Fruit fly (Drosophila melanogaster) whole organism, embryonic: ENCODE results near the gene Slob.

Experiments used
- Abd-B ChIP-seq: fragments of 200-800 bp; sonication (Bioruptor generic); optimal IDR thresholded peaks from 2 replicates; lab custom pipeline; 2018; ENCODE audit warnings: missing biosample characterization, mild to moderate bottlenecking, missing genetic modification characterization, moderate library complexity
- CG10654 ChIP-seq: fragments of 200-800 bp; sonication (Bioruptor generic); optimal IDR thresholded peaks from 2 replicates; lab custom pipeline; 2016; ENCODE audit warnings: missing biosample characterization, missing genetic modification characterization
- CG12299 ChIP-seq: fragments of 200-800 bp; sonication (Bioruptor generic); optimal IDR thresholded peaks from 2 replicates; lab custom pipeline; 2018; ENCODE audit warnings: missing biosample characterization, mild to moderate bottlenecking, missing genetic modification characterization
- CG13624 ChIP-seq: fragments of 200-800 bp; sonication (Bioruptor generic); optimal IDR thresholded peaks from 2 replicates; lab custom pipeline; 2016; ENCODE audit warnings: missing biosample characterization, missing genetic modification characterization
- CG14965 ChIP-seq: fragments of 200-800 bp; sonication (Bioruptor generic); optimal IDR thresholded peaks from 2 replicates; lab custom pipeline; 2016; ENCODE audit warnings: missing biosample characterization, missing genetic modification characterization, borderline replicate concordance
- CG16863 ChIP-seq: fragments of 200-800 bp; sonication (Bioruptor generic); optimal IDR thresholded peaks from 3 replicates; lab custom pipeline; 2016; ENCODE audit warnings: missing biosample characterization, missing genetic modification characterization
- CG17612 ChIP-seq: fragments of 200-800 bp; sonication (Bioruptor generic); IDR thresholded peaks from 2 replicates; pipeline ENCODE4 v1.3.6; 2022; ENCODE audit warnings: missing biosample characterization, missing genetic modification characterization
- CG18011 ChIP-seq: fragments of 200-800 bp; sonication (Bioruptor generic); optimal IDR thresholded peaks from 2 replicates; lab custom pipeline; 2017; ENCODE audit warnings: missing biosample characterization, missing genetic modification characterization, mild to moderate bottlenecking, moderate library complexity, missing genotype
- CG3065 ChIP-seq: fragments of 200-800 bp; sonication (Bioruptor generic); optimal IDR thresholded peaks from 2 replicates; lab custom pipeline; 2016; ENCODE audit warnings: missing biosample characterization, missing genetic modification characterization
- CG32532 ChIP-seq: fragments of 200-800 bp; sonication (Bioruptor generic); IDR thresholded peaks from 2 replicates; pipeline ENCODE4 v1.3.6; 2022; ENCODE audit warnings: missing biosample characterization, missing genetic modification characterization
- CG3281 ChIP-seq: fragments of 200-800 bp; sonication (Bioruptor generic); optimal IDR thresholded peaks from 3 replicates; lab custom pipeline; 2017; ENCODE audit warnings: missing biosample characterization, mild to moderate bottlenecking, missing genetic modification characterization
- CG3407 ChIP-seq: fragments of 200-800 bp; sonication (Bioruptor generic); optimal IDR thresholded peaks from 2 replicates; lab custom pipeline; 2018; ENCODE audit warnings: missing biosample characterization, mild to moderate bottlenecking, missing genetic modification characterization
- CG34376 ChIP-seq: fragments of 200-800 bp; sonication (Bioruptor generic); optimal IDR thresholded peaks from 2 replicates; lab custom pipeline; 2018; ENCODE audit warnings: missing biosample characterization, mild to moderate bottlenecking, missing genetic modification characterization
- CG3995 ChIP-seq: fragments of 200-800 bp; sonication (Bioruptor generic); optimal IDR thresholded peaks from 3 replicates; lab custom pipeline; 2016; ENCODE audit warnings: missing biosample characterization, missing genetic modification characterization
- CG4282 ChIP-seq: fragments of 200-800 bp; sonication (Bioruptor generic); optimal IDR thresholded peaks from 2 replicates; lab custom pipeline; 2016; ENCODE audit warnings: missing biosample characterization, missing genetic modification characterization
- CG5245 ChIP-seq: fragments of 200-800 bp; sonication (Bioruptor generic); optimal IDR thresholded peaks from 3 replicates; lab custom pipeline; 2016; ENCODE audit warnings: missing biosample characterization, missing genetic modification characterization
- CG7556 ChIP-seq: fragments of 200-800 bp; sonication (Bioruptor generic); optimal IDR thresholded peaks from 2 replicates; lab custom pipeline; 2017; ENCODE audit warnings: missing biosample characterization, mild to moderate bottlenecking, missing genetic modification characterization
- CG8478 ChIP-seq: fragments of >200 bp; optimal IDR thresholded peaks from 2 replicates; lab custom pipeline; 2018
- CG8924 ChIP-seq: fragments of 200-800 bp; optimal IDR thresholded peaks from 3 replicates; lab custom pipeline; 2019; ENCODE audit warnings: missing biosample characterization, mild to moderate bottlenecking, missing genetic modification characterization, moderate library complexity
- CG9876 ChIP-seq: fragments of 200-800 bp; sonication (Bioruptor generic); optimal IDR thresholded peaks from 2 replicates; lab custom pipeline; 2016; ENCODE audit warnings: missing biosample characterization, missing genetic modification characterization
- Dbx ChIP-seq: fragments of 200-800 bp; sonication (Bioruptor generic); IDR thresholded peaks from 3 replicates; pipeline ENCODE4 v1.3.6; 2022; ENCODE audit warnings: missing biosample characterization, missing genetic modification characterization
- Deaf1 ChIP-seq: fragments of 200-800 bp; optimal IDR thresholded peaks from 3 replicates; lab custom pipeline; 2019; ENCODE audit warnings: missing biosample characterization, mild to moderate bottlenecking, missing genetic modification characterization, moderate library complexity
- Dek ChIP-seq: fragments of 200-800 bp; sonication (Bioruptor generic); optimal IDR thresholded peaks from 3 replicates; lab custom pipeline; 2019; ENCODE audit warnings: missing biosample characterization, mild to moderate bottlenecking, missing genetic modification characterization, moderate library complexity
- Dip2 ChIP-seq: fragments of 200-800 bp; sonication (Bioruptor generic); IDR thresholded peaks from 2 replicates; pipeline ENCODE4 v1.3.6; 2022; ENCODE audit warnings: missing biosample characterization, missing genetic modification characterization
- Elba2 ChIP-seq: fragments of 200-800 bp; sonication (Bioruptor generic); optimal IDR thresholded peaks from 3 replicates; lab custom pipeline; 2016; ENCODE audit warnings: missing biosample characterization, missing genetic modification characterization
- Gsc ChIP-seq: fragments of 200-800 bp; sonication (Bioruptor generic); IDR thresholded peaks from 2 replicates; pipeline ENCODE4 v1.3.6; 2022; ENCODE audit warnings: missing biosample characterization, missing genetic modification characterization
- Hmr ChIP-seq: fragments of 200-800 bp; sonication (Bioruptor generic); optimal IDR thresholded peaks from 3 replicates; lab custom pipeline; 2017; ENCODE audit warnings: mild to moderate bottlenecking, missing biosample characterization, missing genetic modification reagents, missing genetic modification characterization
- NFAT ChIP-seq: fragments of 200-800 bp; sonication (Bioruptor generic); IDR thresholded peaks from 2 replicates; pipeline ENCODE4 v1.3.6; 2022; ENCODE audit warnings: missing biosample characterization, missing genetic modification characterization
- Oaz ChIP-seq: fragments of 200-800 bp; sonication (Bioruptor generic); IDR thresholded peaks from 2 replicates; pipeline ENCODE4 v1.3.6; 2022; ENCODE audit warnings: missing biosample characterization, missing genetic modification characterization
- Opbp ChIP-seq: fragments of 200-800 bp; sonication (Bioruptor generic); IDR thresholded peaks from 3 replicates; pipeline ENCODE4 v1.3.6; 2022; ENCODE audit warnings: missing biosample characterization, missing genetic modification characterization; ENCODE audit not compliant: partially characterized antibody
- Side ChIP-seq: fragments of 200-800 bp; sonication (Bioruptor generic); optimal IDR thresholded peaks from 2 replicates; lab custom pipeline; 2016; ENCODE audit warnings: missing biosample characterization, missing genetic modification characterization
- bab2 ChIP-seq: fragments of 200-800 bp; sonication (Bioruptor generic); optimal IDR thresholded peaks from 2 replicates; lab custom pipeline; 2016; ENCODE audit warnings: missing biosample characterization, missing genetic modification characterization
- bsh ChIP-seq, 2 experiments: fragments of 200-800 bp; sonication (Bioruptor generic); optimal IDR thresholded peaks; 2 replicates each; lab custom pipeline; 2017 to 2018; ENCODE audit warnings: mild to moderate bottlenecking in 2 of 2, missing biosample characterization in 2 of 2, missing genetic modification characterization in 2 of 2, moderate library complexity in 1 of 2
- cas ChIP-seq: fragments of 200-800 bp; sonication (Bioruptor generic); IDR thresholded peaks from 2 replicates; pipeline ENCODE4 v1.3.6; 2022; ENCODE audit warnings: missing biosample characterization, missing genetic modification characterization
- chif ChIP-seq, 2 experiments: fragments of 200-800 bp; sonication (Bioruptor generic); optimal IDR thresholded peaks; 3 replicates each; lab custom pipeline; 2016; ENCODE audit warnings: missing biosample characterization in 2 of 2, missing genetic modification characterization in 2 of 2
- inv ChIP-seq: fragments of 200-800 bp; sonication (Bioruptor generic); IDR thresholded peaks from 2 replicates; pipeline ENCODE4 v1.3.6; 2022; ENCODE audit warnings: missing biosample characterization, missing genetic modification characterization; ENCODE audit not compliant: partially characterized antibody
- jumu ChIP-seq: fragments of 200-800 bp; sonication (Bioruptor generic); optimal IDR thresholded peaks from 3 replicates; lab custom pipeline; 2016; ENCODE audit warnings: missing biosample characterization, missing genetic modification characterization
- knrl ChIP-seq: fragments of 200-800 bp; sonication (Bioruptor generic); IDR thresholded peaks from 3 replicates; pipeline ENCODE4 v1.3.6; 2022; ENCODE audit warnings: missing biosample characterization, missing genetic modification characterization; ENCODE audit not compliant: partially characterized antibody
- lmd ChIP-seq: fragments of 200-800 bp; sonication (Bioruptor generic); IDR thresholded peaks from 2 replicates; pipeline ENCODE4 v1.3.6; 2022; ENCODE audit warnings: missing biosample characterization, missing genetic modification characterization
- lov ChIP-seq, 2 experiments: fragments of 200-800 bp in 1 of 2; fragments of >200 bp in 1 of 2; sonication (Bioruptor generic) in 1 of 2; IDR thresholded peaks in 1 of 2; optimal IDR thresholded peaks in 1 of 2; 2 replicates in 1 of 2; 3 replicates in 1 of 2; pipeline versions ENCODE4 v1.3.6 to Lab custom; 2017 to 2022; ENCODE audit warnings: missing biosample characterization in 1 of 2, missing genetic modification characterization in 1 of 2
- nau ChIP-seq: fragments of 200-800 bp; sonication (Bioruptor generic); optimal IDR thresholded peaks from 3 replicates; lab custom pipeline; 2017; ENCODE audit warnings: missing biosample characterization, mild to moderate bottlenecking, missing genetic modification characterization, missing genetic modification reagents
- org-1 ChIP-seq: fragments of 200-800 bp; sonication (Bioruptor generic); optimal IDR thresholded peaks from 2 replicates; lab custom pipeline; 2017; ENCODE audit warnings: missing biosample characterization, missing genetic modification characterization
- otp ChIP-seq: fragments of 200-800 bp; sonication (Bioruptor generic); IDR thresholded peaks from 3 replicates; pipeline ENCODE4, ENCODE4 v1.3.6; 2022; ENCODE audit warnings: missing biosample characterization, missing genetic modification characterization
- p53 ChIP-seq: fragments of 200-800 bp; sonication (Bioruptor generic); optimal IDR thresholded peaks from 2 replicates; lab custom pipeline; 2016; ENCODE audit warnings: missing biosample characterization, missing genetic modification characterization
- pb ChIP-seq: fragments of 200-800 bp; sonication (Bioruptor generic); optimal IDR thresholded peaks from 3 replicates; lab custom pipeline; 2016; ENCODE audit warnings: missing biosample characterization, missing genetic modification characterization
- pfk ChIP-seq: fragments of 200-800 bp; sonication (Bioruptor generic); optimal IDR thresholded peaks from 2 replicates; lab custom pipeline; 2018; ENCODE audit warnings: missing biosample characterization, mild to moderate bottlenecking, missing genetic modification characterization, moderate library complexity
- psq ChIP-seq: fragments of 200-800 bp; sonication (Bioruptor generic); optimal IDR thresholded peaks from 2 replicates; lab custom pipeline; 2017; ENCODE audit warnings: missing biosample characterization, missing genetic modification characterization
- sens ChIP-seq: fragments of 200-800 bp; sonication (Bioruptor generic); peaks from one replicate; lab custom pipeline; 2016; ENCODE audit warnings: missing biosample characterization, missing genetic modification characterization
- toy ChIP-seq: fragments of 200-800 bp; sonication (Bioruptor generic); IDR thresholded peaks from 2 replicates; pipeline ENCODE4 v1.3.6; 2022; ENCODE audit warnings: missing biosample characterization, missing genetic modification characterization
- unc-4 ChIP-seq: fragments of 200-800 bp; sonication (Bioruptor generic); IDR thresholded peaks from 2 replicates; pipeline ENCODE4 v1.3.6; 2022; ENCODE audit warnings: missing biosample characterization, missing genetic modification characterization; ENCODE audit not compliant: partially characterized antibody
- zen ChIP-seq: fragments of 200-800 bp; sonication (Bioruptor generic); optimal IDR thresholded peaks from 3 replicates; lab custom pipeline; 2018; ENCODE audit warnings: missing biosample characterization, mild to moderate bottlenecking, missing genetic modification characterization, moderate library complexity

Gene Slob

dm6 chr2L:7596862-7597261 is 78.0 kb downstream of the Slob start (continued):
- TF ChIP-seq CG14965 (GFP tag; lab: Kevin White, UChicago): peak; percentile 44
- TF ChIP-seq org-1 (GFP tag; lab: Kevin White, UChicago): peak; percentile 68
- peak; percentile 68 for TF ChIP-seq nau
- peak; percentile 84 for TF ChIP-seq CG3407 (GFP tag; lab: Kevin White, UChicago)
- TF ChIP-seq CG5245 (GFP tag; lab: Kevin White, UChicago): peak; percentile 90
- TF ChIP-seq psq (GFP tag; lab: Kevin White, UChicago): peak; percentile 67
- TF ChIP-seq Elba2: peak; percentile 64
- peak; percentile 82 to 93 for TF ChIP-seq chif (GFP tag; optimal IDR thresholded peaks at IDR 0.05; lab: Kevin White, UChicago)
- TF ChIP-seq Abd-B (GFP tag; lab: Kevin White, UChicago): peak; percentile 74
- TF ChIP-seq CG8924 (tag; lab: Kevin White, UChicago): peak; percentile 84
- TF ChIP-seq lmd: peak; percentile 81
- peak; percentile 65 for TF ChIP-seq pb (GFP tag; lab: Kevin White, UChicago)
- TF ChIP-seq unc-4: no peak
- TF ChIP-seq Deaf1 (tag; lab: Kevin White, UChicago): peak; percentile 23
- no peak for TF ChIP-seq CG8478 (lab: Kevin White, UChicago)
- TF ChIP-seq CG4282: peak; percentile 48
- TF ChIP-seq cas (GFP tag; lab: Robert Waterston, UW): no peak
- TF ChIP-seq Opbp (GFP tag; lab: Robert Waterston, UW): no peak
- TF ChIP-seq sens (GFP tag; lab: Kevin White, UChicago): peak; percentile 99
- TF ChIP-seq CG9876 (GFP tag; lab: Kevin White, UChicago): peak; percentile 34
- TF ChIP-seq Hmr (GFP tag; lab: Kevin White, UChicago): no peak
- TF ChIP-seq Dip2 (GFP tag; lab: Robert Waterston, UW): no peak
- TF ChIP-seq Oaz (GFP tag; lab: Robert Waterston, UW): peak; percentile 41; the same call in 1 of the 2 replicates
- TF ChIP-seq CG12299 (tag; lab: Kevin White, UChicago): peak; percentile 56
- TF ChIP-seq p53 (GFP tag; lab: Kevin White, UChicago): peak; percentile 41
- peak; percentile 92 for TF ChIP-seq zen
- TF ChIP-seq Dbx (GFP tag; lab: Robert Waterston, UW): no peak
- TF ChIP-seq CG3065: peak; percentile 79
- TF ChIP-seq knrl (GFP tag; lab: Robert Waterston, UW): no peak
- TF ChIP-seq CG7556: peak; percentile 80
- peak; percentile 84 for TF ChIP-seq jumu (GFP tag; lab: Kevin White, UChicago)
- TF ChIP-seq CG3281 (GFP tag; lab: Kevin White, UChicago): no peak
- TF ChIP-seq inv: no peak
- TF ChIP-seq CG16863 (GFP tag; lab: Kevin White, UChicago): peak; percentile 84
- TF ChIP-seq bab2 (GFP tag; lab: Kevin White, UChicago): peak; percentile 87
- TF ChIP-seq pfk (GFP tag; lab: Kevin White, UChicago): no peak
- no peak for TF ChIP-seq CG3995 (GFP tag; lab: Kevin White, UChicago)
- TF ChIP-seq Dek (tag; lab: Kevin White, UChicago): no peak
- TF ChIP-seq CG34376 (GFP tag; lab: Kevin White, UChicago): no peak
- TF ChIP-seq bsh (GFP tag; optimal IDR thresholded peaks at IDR 0.05; lab: Kevin White, UChicago): peak in 1 of 2 experiments; percentile 93
- no peak for TF ChIP-seq CG18011 (GFP tag; lab: Kevin White, UChicago)
- TF ChIP-seq Gsc (GFP tag; lab: Robert Waterston, UW): peak; percentile 64
- TF ChIP-seq toy: no peak
- peak; percentile 56 for TF ChIP-seq CG13624
- TF ChIP-seq otp (GFP tag; lab: Robert Waterston, UW): peak; percentile 94
- peak; percentile 76 for TF ChIP-seq CG10654 (GFP tag; lab: Kevin White, UChicago)
- TF ChIP-seq NFAT (GFP tag; lab: Robert Waterston, UW): no peak
- TF ChIP-seq lov (optimal IDR thresholded peaks at IDR 0.05; lab: Kevin White, UChicago): no peak
- peak; percentile 84; the same call in 2 of the 3 replicates for TF ChIP-seq lov (GFP tag; IDR thresholded peaks at IDR 0.05; lab: Robert Waterston, UW)
- TF ChIP-seq CG32532 (GFP tag; lab: Robert Waterston, UW): no peak
- peak; percentile 19; the same call in 1 of the 2 replicates for TF ChIP-seq CG17612
- TF ChIP-seq Side (GFP tag; lab: Kevin White, UChicago): peak; percentile 83
